Fruit fly (Drosophila melanogaster) whole organism, embryonic: Measurements from ENCODE around the gene FucTA.
A peak's percentile ranks its signal among the peaks of the same experiment; 100 is the strongest.

Source experiments
- Atf6 ChIP-seq: fragments of 200-800 bp; sonication (Bioruptor generic); IDR thresholded peaks from 2 replicates; pipeline ENCODE4 v1.3.6; 2022; ENCODE audit warnings: missing biosample characterization, missing genetic modification characterization
- B-H2 ChIP-seq: fragments of 200-800 bp; sonication (Bioruptor generic); optimal IDR thresholded peaks from 2 replicates; lab custom pipeline; 2018; ENCODE audit warnings: missing biosample characterization, mild to moderate bottlenecking, missing genetic modification characterization
- Blimp-1 ChIP-seq: fragments of 200-800 bp; sonication (Bioruptor generic); optimal IDR thresholded peaks from 3 replicates; lab custom pipeline; 2018; ENCODE audit warnings: missing biosample characterization, missing genetic modification characterization, mild to moderate bottlenecking, moderate library complexity, missing genetic modification reagents
- CG10209 ChIP-seq: fragments of 200-800 bp; sonication (Bioruptor generic); optimal IDR thresholded peaks from 3 replicates; lab custom pipeline; 2017; ENCODE audit warnings: missing biosample characterization, mild to moderate bottlenecking, missing genetic modification characterization, missing genetic modification reagents
- CG10267 ChIP-seq: fragments of 200-800 bp; sonication (Bioruptor generic); optimal IDR thresholded peaks from 2 replicates; lab custom pipeline; 2018; ENCODE audit warnings: missing biosample characterization, mild to moderate bottlenecking, missing genetic modification characterization, moderate library complexity
- CG10654 ChIP-seq: fragments of 200-800 bp; sonication (Bioruptor generic); optimal IDR thresholded peaks from 2 replicates; lab custom pipeline; 2016; ENCODE audit warnings: missing biosample characterization, missing genetic modification characterization
- CG14014 ChIP-seq: fragments of 200-800 bp; sonication (Bioruptor generic); IDR thresholded peaks from 2 replicates; pipeline ENCODE4 v1.3.6; 2022; ENCODE audit warnings: missing biosample characterization, missing genetic modification characterization
- CG14441 ChIP-seq: fragments of 200-800 bp; sonication (Bioruptor generic); IDR thresholded peaks from 2 replicates; pipeline ENCODE4 v1.3.6; 2022; ENCODE audit warnings: missing biosample characterization, missing genetic modification characterization
- CG15479 ChIP-seq: fragments of 200-800 bp; sonication (Bioruptor generic); optimal IDR thresholded peaks from 3 replicates; lab custom pipeline; 2019; ENCODE audit warnings: missing biosample characterization, mild to moderate bottlenecking, missing genetic modification characterization, moderate library complexity
- CG15514 ChIP-seq: fragments of 200-800 bp; sonication (Bioruptor generic); optimal IDR thresholded peaks from 3 replicates; lab custom pipeline; 2017; ENCODE audit warnings: missing biosample characterization, missing genetic modification characterization, mild to moderate bottlenecking, moderate library complexity, missing genetic modification reagents
- CG17361 ChIP-seq: fragments of 200-800 bp; sonication (Bioruptor generic); IDR thresholded peaks from 3 replicates; pipeline ENCODE4 v1.3.6; 2022; ENCODE audit warnings: missing biosample characterization, missing genetic modification characterization
- CG17912 ChIP-seq: fragments of 200-800 bp; sonication (Bioruptor generic); optimal IDR thresholded peaks from 2 replicates; lab custom pipeline; 2018; ENCODE audit warnings: missing biosample characterization, mild to moderate bottlenecking, missing genetic modification characterization
- CG1832 ChIP-seq: fragments of 200-800 bp; sonication (Bioruptor generic); optimal IDR thresholded peaks from 2 replicates; lab custom pipeline; 2017; ENCODE audit warnings: missing biosample characterization, mild to moderate bottlenecking, missing genetic modification characterization, inconsistent platforms
- CG2116 ChIP-seq: fragments of 200-800 bp; sonication (Bioruptor generic); optimal IDR thresholded peaks from 3 replicates; lab custom pipeline; 2018; ENCODE audit warnings: missing biosample characterization, mild to moderate bottlenecking, missing genetic modification characterization
- CG2199 ChIP-seq: fragments of 200-800 bp; sonication (Bioruptor generic); IDR thresholded peaks from 3 replicates; pipeline ENCODE4 v1.3.6; 2022; ENCODE audit warnings: missing biosample characterization, missing genetic modification characterization
- CG32767 ChIP-seq: fragments of 200-800 bp; sonication (Bioruptor generic); IDR thresholded peaks from 2 replicates; pipeline ENCODE4 v1.3.6; 2022; ENCODE audit warnings: missing biosample characterization, missing genetic modification characterization
- CG43689 ChIP-seq: fragments of 200-800 bp; sonication (Bioruptor generic); IDR thresholded peaks from 2 replicates; pipeline ENCODE4 v1.3.6; 2022; ENCODE audit warnings: missing biosample characterization, missing genetic modification characterization
- CG6791 ChIP-seq: fragments of 200-800 bp; sonication (Bioruptor generic); IDR thresholded peaks from 3 replicates; pipeline ENCODE4 v1.3.6; 2022; ENCODE audit warnings: missing biosample characterization, missing genetic modification characterization; ENCODE audit not compliant: partially characterized antibody
- CG9727 ChIP-seq: fragments of 200-800 bp; sonication (Bioruptor generic); optimal IDR thresholded peaks from 3 replicates; lab custom pipeline; 2017; ENCODE audit warnings: missing biosample characterization, mild to moderate bottlenecking, missing genetic modification characterization
- HLH54F ChIP-seq: fragments of 200-800 bp; sonication (Bioruptor generic); optimal IDR thresholded peaks from 3 replicates; lab custom pipeline; 2016; ENCODE audit warnings: missing biosample characterization, missing genetic modification characterization
- HLHmδ ChIP-seq: fragments of 200-800 bp; sonication (Bioruptor generic); optimal IDR thresholded peaks from 2 replicates; lab custom pipeline; 2018; ENCODE audit warnings: missing biosample characterization, mild to moderate bottlenecking, missing genetic modification characterization, moderate library complexity
- Hr3 ChIP-seq: fragments of 200-800 bp; sonication (Bioruptor generic); optimal IDR thresholded peaks from 3 replicates; lab custom pipeline; 2016; ENCODE audit warnings: missing biosample characterization, missing genetic modification characterization
- Kr ChIP-seq: fragments of 200-800 bp; sonication (Bioruptor generic); optimal IDR thresholded peaks from 2 replicates; lab custom pipeline; 2017; ENCODE audit warnings: missing biosample characterization, mild to moderate bottlenecking, missing genetic modification characterization
- NC2α ChIP-seq: fragments of 200-800 bp; sonication (Bioruptor generic); optimal IDR thresholded peaks from 2 replicates; lab custom pipeline; 2016; ENCODE audit warnings: missing biosample characterization, missing genetic modification characterization
- Oaz ChIP-seq: fragments of 200-800 bp; sonication (Bioruptor generic); IDR thresholded peaks from 2 replicates; pipeline ENCODE4 v1.3.6; 2022; ENCODE audit warnings: missing biosample characterization, missing genetic modification characterization
- Pdp1 ChIP-seq, 2 experiments: fragments of 200-800 bp; sonication (Bioruptor generic); optimal IDR thresholded peaks; 3 replicates each; lab custom pipeline; 2016; ENCODE audit warnings: missing biosample characterization in 2 of 2, missing genetic modification characterization in 2 of 2, mild to moderate bottlenecking in 1 of 2, moderate library complexity in 1 of 2
- Ssrp ChIP-seq: fragments of 200-800 bp; sonication (Bioruptor generic); optimal IDR thresholded peaks from 2 replicates; lab custom pipeline; 2018; ENCODE audit warnings: missing biosample characterization, mild to moderate bottlenecking, missing genetic modification characterization, moderate library complexity
- Trl ChIP-seq, 3 experiments: fragments of >200 bp in 2 of 3; fragments of 200-800 bp in 1 of 3; sonication (Bioruptor generic) in 1 of 3; optimal IDR thresholded peaks; 2 replicates in 1 of 3; 3 replicates in 2 of 3; lab custom pipeline; 2016 to 2017; ENCODE audit warnings: missing biosample characterization in 1 of 3, missing genetic modification characterization in 1 of 3
- bsh ChIP-seq, 2 experiments: fragments of 200-800 bp; sonication (Bioruptor generic); optimal IDR thresholded peaks; 2 replicates each; lab custom pipeline; 2017 to 2018; ENCODE audit warnings: mild to moderate bottlenecking in 2 of 2, missing biosample characterization in 2 of 2, missing genetic modification characterization in 2 of 2, moderate library complexity in 1 of 2
- ci ChIP-seq: fragments of 200-800 bp; sonication (Bioruptor generic); IDR thresholded peaks from 3 replicates; pipeline ENCODE4 v1.3.6; 2022; ENCODE audit warnings: missing biosample characterization, missing genetic modification characterization
- croc ChIP-seq: fragments of 200-800 bp; sonication (Bioruptor generic); conservative IDR thresholded peaks from 3 replicates; pipeline ENCODE4 v1.3.6; 2022; ENCODE audit warnings: missing biosample characterization, missing genetic modification characterization
- dysf ChIP-seq: fragments of 200-800 bp; sonication (Bioruptor generic); IDR thresholded peaks from 3 replicates; pipeline ENCODE4 v1.3.6; 2022; ENCODE audit warnings: missing biosample characterization, missing genetic modification characterization
- fru ChIP-seq: fragments of >200 bp; optimal IDR thresholded peaks from 2 replicates; lab custom pipeline; 2017
- grau ChIP-seq: fragments of 200-800 bp; optimal IDR thresholded peaks from 3 replicates; lab custom pipeline; 2019; ENCODE audit warnings: missing biosample characterization, mild to moderate bottlenecking, missing genetic modification characterization, moderate library complexity
- kni ChIP-seq: fragments of 200-800 bp; sonication (Bioruptor generic); optimal IDR thresholded peaks from 3 replicates; lab custom pipeline; 2017; ENCODE audit warnings: mild to moderate bottlenecking, missing biosample characterization, missing genetic modification reagents, missing genetic modification characterization
- lbe ChIP-seq: fragments of 200-800 bp; sonication (Bioruptor generic); optimal IDR thresholded peaks from 2 replicates; lab custom pipeline; 2016; ENCODE audit warnings: missing biosample characterization, mild to moderate bottlenecking, missing genetic modification characterization
- nmo ChIP-seq: fragments of 200-800 bp; sonication (Bioruptor generic); optimal IDR thresholded peaks from 2 replicates; lab custom pipeline; 2018; ENCODE audit warnings: missing biosample characterization, mild to moderate bottlenecking, missing genetic modification characterization, moderate library complexity
- pzg ChIP-seq: fragments of 200-800 bp; sonication (Bioruptor generic); optimal IDR thresholded peaks from 3 replicates; lab custom pipeline; 2018; ENCODE audit warnings: missing biosample characterization, mild to moderate bottlenecking, missing genetic modification characterization, moderate library complexity
- ranshi ChIP-seq: fragments of 200-800 bp; sonication (Bioruptor generic); IDR thresholded peaks from 2 replicates; pipeline ENCODE4 v1.3.6; 2022; ENCODE audit warnings: missing biosample characterization, missing genetic modification characterization
- schlank ChIP-seq: fragments of 200-800 bp; sonication (Bioruptor generic); optimal IDR thresholded peaks from 2 replicates; lab custom pipeline; 2018; ENCODE audit warnings: missing biosample characterization, mild to moderate bottlenecking, missing genetic modification characterization
- slbo ChIP-seq: fragments of 200-800 bp; sonication (Bioruptor generic); IDR thresholded peaks from 2 replicates; pipeline ENCODE4 v1.3.6; 2022; ENCODE audit warnings: missing biosample characterization, missing genetic modification characterization
- sqz ChIP-seq: fragments of 200-800 bp; sonication (Bioruptor generic); optimal IDR thresholded peaks from 3 replicates; lab custom pipeline; 2018; ENCODE audit warnings: missing biosample characterization, mild to moderate bottlenecking, missing genetic modification characterization
- tll ChIP-seq, 2 experiments: fragments of 200-800 bp in 1 of 2; fragments of >200 bp in 1 of 2; sonication (Bioruptor generic) in 1 of 2; optimal IDR thresholded peaks; 2 replicates each; lab custom pipeline; 2017 to 2019; ENCODE audit warnings: missing biosample characterization in 2 of 2, missing genetic modification characterization in 2 of 2, mild to moderate bottlenecking in 1 of 2, moderate library complexity in 1 of 2
- tna ChIP-seq: fragments of 200-800 bp; sonication (Bioruptor generic); IDR thresholded peaks from 2 replicates; pipeline ENCODE4 v1.3.6; 2022; ENCODE audit warnings: missing biosample characterization, missing genetic modification characterization; ENCODE audit not compliant: partially characterized antibody
- unpg ChIP-seq: fragments of 200-800 bp; sonication (Bioruptor generic); optimal IDR thresholded peaks from 3 replicates; lab custom pipeline; 2018; ENCODE audit warnings: missing biosample characterization, mild to moderate bottlenecking, missing genetic modification characterization, moderate library complexity
- zen ChIP-seq: fragments of 200-800 bp; sonication (Bioruptor generic); optimal IDR thresholded peaks from 3 replicates; lab custom pipeline; 2018; ENCODE audit warnings: missing biosample characterization, mild to moderate bottlenecking, missing genetic modification characterization, moderate library complexity
- zfh1 ChIP-seq: fragments of 200-800 bp; sonication (Bioruptor generic); IDR thresholded peaks from 3 replicates; pipeline ENCODE4 v1.3.6; 2022; ENCODE audit warnings: missing biosample characterization, missing genetic modification characterization

FucTA gene

dm6 chr3L:15141118-15142003 is 5.6 kb upstream of the FucTA start (continued):
- TF ChIP-seq dysf (GFP tag; lab: Robert Waterston, UW), result peak; percentile 14; the same call in 1 of the 3 replicates
- TF ChIP-seq CG2116, result peak; percentile 2
- TF ChIP-seq Oaz (GFP tag; lab: Robert Waterston, UW), result no peak
- TF ChIP-seq slbo, result peak; percentile 60
- 0 out of 2 replicates have a peak, but pooled peaks have one; percentile 21 for TF ChIP-seq ranshi (GFP tag; lab: Robert Waterston, UW)
- no peak for TF ChIP-seq schlank (tag; lab: Kevin White, UChicago)
- TF ChIP-seq CG14014 (GFP tag; lab: Robert Waterston, UW), result 0 out of 2 replicates have a peak, but pooled peaks have one; percentile 24
- no peak for TF ChIP-seq tll (GFP tag; optimal IDR thresholded peaks at IDR 0.05; lab: Kevin White, UChicago)
- TF ChIP-seq grau (tag; lab: Kevin White, UChicago), result peak; percentile 38
- TF ChIP-seq Kr (GFP tag; lab: Kevin White, UChicago), result peak; percentile 30
- TF ChIP-seq pzg (GFP tag; lab: Kevin White, UChicago), result no peak
- TF ChIP-seq Trl (optimal IDR thresholded peaks at IDR 0.05; lab: Kevin White, UChicago), result peak; percentile 55 to 71
- TF ChIP-seq Trl (GFP tag; optimal IDR thresholded peaks at IDR 0.05; lab: Kevin White, UChicago), result no peak
- no peak for TF ChIP-seq Hr3 (GFP tag; lab: Kevin White, UChicago)
- TF ChIP-seq CG17361 (GFP tag; lab: Robert Waterston, UW), result peak; percentile 50; the same call in 2 of the 3 replicates
- peak; percentile 92 for TF ChIP-seq CG15479 (GFP tag; lab: Kevin White, UChicago)
- peak; percentile 26; the same call in 1 of the 2 replicates for TF ChIP-seq CG14441
- TF ChIP-seq Pdp1 (GFP tag; optimal IDR thresholded peaks at IDR 0.05; lab: Kevin White, UChicago), result peak in 1 of 2 experiments; percentile 29
- peak; percentile 30 for TF ChIP-seq Ssrp (tag; lab: Kevin White, UChicago)
- no peak for TF ChIP-seq CG43689 (GFP tag; lab: Robert Waterston, UW)
- no peak for TF ChIP-seq CG32767 (GFP tag; lab: Robert Waterston, UW)
- TF ChIP-seq HLH54F (GFP tag; lab: Kevin White, UChicago), result no peak
- TF ChIP-seq kni (GFP tag; lab: Kevin White, UChicago), result peak; percentile 83
- peak; percentile 34; the same call in 1 of the 3 replicates for TF ChIP-seq CG2199 (GFP tag; lab: Robert Waterston, UW)
- peak; percentile 16 for TF ChIP-seq unpg (GFP tag; lab: Kevin White, UChicago)
- peak; percentile 32 for TF ChIP-seq CG10209
- TF ChIP-seq croc (GFP tag; lab: Robert Waterston, UW), result no peak
- TF ChIP-seq zfh1, result peak; percentile 65; the same call in 2 of the 3 replicates
- TF ChIP-seq nmo, result peak; percentile 26
- TF ChIP-seq CG6791 (GFP tag; lab: Robert Waterston, UW), result no peak
- peak; percentile 33 for TF ChIP-seq HLHmδ (GFP tag; lab: Kevin White, UChicago)
- no peak for TF ChIP-seq lbe (GFP tag; lab: Kevin White, UChicago)
- TF ChIP-seq sqz (GFP tag; lab: Kevin White, UChicago), result peak; percentile 95
- peak in 1 of 2 experiments; percentile 4 for TF ChIP-seq bsh (GFP tag; optimal IDR thresholded peaks at IDR 0.05; lab: Kevin White, UChicago)
- no peak for TF ChIP-seq fru (lab: Kevin White, UChicago)
- TF ChIP-seq zen (tag; lab: Kevin White, UChicago), result peak; percentile 61
- no peak for TF ChIP-seq CG10654 (GFP tag; lab: Kevin White, UChicago)
- peak; percentile 83 for TF ChIP-seq CG1832 (GFP tag; lab: Kevin White, UChicago)
- peak; percentile 15 for TF ChIP-seq B-H2 (GFP tag; lab: Kevin White, UChicago)
- TF ChIP-seq CG9727 (GFP tag; lab: Kevin White, UChicago), result peak; percentile 31
- no peak; the same call in 1 of the 2 replicates for TF ChIP-seq Atf6 (GFP tag; lab: Robert Waterston, UW)
- TF ChIP-seq ci (GFP tag; lab: Robert Waterston, UW), result peak; percentile 22; the same call in 2 of the 3 replicates
- peak; percentile 8 for TF ChIP-seq CG10267 (tag; lab: Kevin White, UChicago)
- no peak for TF ChIP-seq tna (GFP tag; lab: Robert Waterston, UW)
- TF ChIP-seq Blimp-1, result peak; percentile 16
- peak; percentile 37 for TF ChIP-seq CG15514 (GFP tag; lab: Kevin White, UChicago)
- TF ChIP-seq NC2α (GFP tag; lab: Kevin White, UChicago), result no peak
- TF ChIP-seq CG17912 (GFP tag; lab: Kevin White, UChicago), result peak; percentile 10
